Worm (Caenorhabditis elegans): ENCODE data around the gene Y50D4C.5.

- no peak for TF ChIP-seq nhr-28 (tag; optimal IDR thresholded peaks at IDR 0.05)
- TF ChIP-seq unc-62 (GFP tag; optimal IDR thresholded peaks at IDR 0.05): no peak
- TF ChIP-seq tbx-8 (GFP tag; optimal IDR thresholded peaks at IDR 0.05): no peak
- TF ChIP-seq mep-1 (tag; optimal IDR thresholded peaks at IDR 0.05): no peak
- no peak for TF ChIP-seq lsy-2 (tag; optimal IDR thresholded peaks at IDR 0.05)
- TF ChIP-seq bed-3 (GFP tag; optimal IDR thresholded peaks at IDR 0.05): no peak
- TF ChIP-seq sptf-1 (tag; optimal IDR thresholded peaks at IDR 0.05): no peak
- no peak for TF ChIP-seq nhr-2 (tag; optimal IDR thresholded peaks at IDR 0.05)
- TF ChIP-seq unc-39 (tag; optimal IDR thresholded peaks at IDR 0.05): no peak
- TF ChIP-seq nhr-237 (tag; optimal IDR thresholded peaks at IDR 0.05): no peak
Observed at ce11 chrV:990300-990699, 13.2 kb downstream of the Y50D4C.5 start.

All from whole organism, mixed stage, embryonic.